Fruit fly (Drosophila melanogaster): ENCODE results near the gene Ubc84D.

The Ubc84D gene

DNA sequence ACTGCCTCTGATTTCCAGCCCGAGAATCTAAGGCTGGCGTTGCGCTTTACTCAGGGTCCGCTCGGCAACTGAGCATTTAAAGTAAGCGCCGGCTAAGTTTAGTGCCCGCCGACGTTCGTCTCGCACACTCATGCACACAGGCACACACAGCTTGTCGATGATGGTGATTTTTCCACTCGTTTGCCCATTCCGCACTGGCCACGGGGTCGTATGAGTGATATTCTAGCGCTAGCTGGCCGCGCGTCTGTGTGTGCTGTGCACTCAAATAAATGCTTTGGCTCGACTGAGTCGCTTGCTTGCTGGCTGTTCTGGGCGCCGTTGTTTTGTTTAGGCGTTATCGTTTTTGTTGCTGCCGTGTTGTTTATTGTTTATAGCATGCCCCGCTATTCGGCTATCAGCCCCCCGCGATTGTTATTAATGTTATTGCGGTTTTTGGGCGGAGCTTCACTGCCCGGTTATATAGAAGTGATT is 3.6 kb downstream of the Ubc84D start, which contains the start of gene alpha-Est8 (continued):
- TF ChIP-seq lola (GFP tag; optimal IDR thresholded peaks at IDR 0.05) (no peak), Awh (GFP tag; IDR thresholded peaks at IDR 0.05) (no peak), h (optimal IDR thresholded peaks at IDR 0.05) (no peak), Fer1 (GFP tag; optimal IDR thresholded peaks at IDR 0.05) (peak; percentile 35), nom (GFP tag; optimal IDR thresholded peaks at IDR 0.05) (no peak), CG42726 (GFP tag; IDR thresholded peaks at IDR 0.05; ENCODE audit: partially characterized antibody) (no peak), knrl (GFP tag; IDR thresholded peaks at IDR 0.05; ENCODE audit: partially characterized antibody) (no peak), Atf6 (GFP tag; IDR thresholded peaks at IDR 0.05) (peak; percentile 57; the same call in 1 of the 2 replicates), HLH4C (GFP tag; IDR thresholded peaks at IDR 0.05; ENCODE audit: partially characterized antibody) (no peak), pan (optimal IDR thresholded peaks at IDR 0.05) (no peak), pan (GFP tag; optimal IDR thresholded peaks at IDR 0.05 in 1 of 2, IDR thresholded peaks at IDR 0.05 in 1 of 2) (no peak), cwo (GFP tag; optimal IDR thresholded peaks at IDR 0.05) (peak; percentile 45), GATAe (GFP tag; conservative IDR thresholded peaks at IDR 0.05) (0 out of 2 replicates have a peak, but pooled peaks have one; percentile 16), tll (GFP tag; optimal IDR thresholded peaks at IDR 0.05) (no peak), CG3847 (GFP tag; IDR thresholded peaks at IDR 0.05) (0 out of 2 replicates have a peak, but pooled peaks have one; percentile 15), klu (GFP tag; IDR thresholded peaks at IDR 0.05) (no peak), Hmr (GFP tag; optimal IDR thresholded peaks at IDR 0.05) (peak; percentile 40), sug (tag; optimal IDR thresholded peaks at IDR 0.05) (peak; percentile 100), CG34224 (GFP tag; IDR thresholded peaks at IDR 0.05; ENCODE audit: partially characterized antibody) (peak; percentile 55; the same call in 2 of the 3 replicates), CG13775 (GFP tag; optimal IDR thresholded peaks at IDR 0.05) (no peak), CG16863 (GFP tag; optimal IDR thresholded peaks at IDR 0.05) (no peak), Dbx (GFP tag; IDR thresholded peaks at IDR 0.05) (0 out of 3 replicates have a peak, but pooled peaks have one; percentile 30), crol (GFP tag; IDR thresholded peaks at IDR 0.05) (0 out of 2 replicates have a peak, but pooled peaks have one; percentile 7), peb (GFP tag; IDR thresholded peaks at IDR 0.05) (no peak), gem (tag; optimal IDR thresholded peaks at IDR 0.05) (peak; percentile 20), amos (GFP tag; IDR thresholded peaks at IDR 0.05; ENCODE audit: partially characterized antibody) (peak; percentile 55; the same call in 1 of the 2 replicates), Sox100B (GFP tag; optimal IDR thresholded peaks at IDR 0.05) (no peak), Meics (GFP tag; optimal IDR thresholded peaks at IDR 0.05) (peak; percentile 3), Deaf1 (tag; optimal IDR thresholded peaks at IDR 0.05) (peak; percentile 75), hb (GFP tag; IDR thresholded peaks at IDR 0.05; ENCODE audit: partially characterized antibody) (no peak), slp2 (GFP tag; optimal IDR thresholded peaks at IDR 0.05) (no peak), Optix (GFP tag; IDR thresholded peaks at IDR 0.05) (no peak), lilli (GFP tag; optimal IDR thresholded peaks at IDR 0.05) (no peak), CG18262 (tag; optimal IDR thresholded peaks at IDR 0.05) (no peak), exex (tag; optimal IDR thresholded peaks at IDR 0.05) (peak; percentile 89), Rfx (GFP tag; IDR thresholded peaks at IDR 0.05) (peak; percentile 34; the same call in 1 of the 2 replicates), grau (tag; optimal IDR thresholded peaks at IDR 0.05) (peak; percentile 22), HHEX (GFP tag; optimal IDR thresholded peaks at IDR 0.05) (peak; percentile 21), CG7357 (GFP tag; IDR thresholded peaks at IDR 0.05) (no peak), Eip74EF (GFP tag; optimal IDR thresholded peaks at IDR 0.05) (no peak), Med (GFP tag) (peak; percentile 82), CG9932 (GFP tag; IDR thresholded peaks at IDR 0.05) (no peak), gce (GFP tag; IDR thresholded peaks at IDR 0.05) (no peak), CG11247 (GFP tag; IDR thresholded peaks at IDR 0.05) (0 out of 2 replicates have a peak, but pooled peaks have one; percentile 21), Jarid2 (GFP tag; optimal IDR thresholded peaks at IDR 0.05) (peak; percentile 54), CG2116 (GFP tag; optimal IDR thresholded peaks at IDR 0.05) (no peak), dysf (GFP tag; IDR thresholded peaks at IDR 0.05) (no peak), CG11085 (GFP tag; IDR thresholded peaks at IDR 0.05) (no peak)
